Worm (Caenorhabditis elegans) whole organism, L3 larva: ENCODE measurements around the gene nhr-225.

Experiments
- R02D3.7 ChIP-seq: fragments of 150-350 bp; optimal IDR thresholded peaks from 2 replicates; lab custom pipeline; 2014; ENCODE audit warnings: missing biosample characterization, missing genetic modification characterization
- ZK546.5 ChIP-seq: sonication (generic microtip); optimal IDR thresholded peaks from 2 replicates; lab custom pipeline; 2017; ENCODE audit warnings: missing biosample characterization, missing genetic modification characterization
- aly-2 ChIP-seq: fragments of 150-350 bp; optimal IDR thresholded peaks from 2 replicates; lab custom pipeline; 2014; ENCODE audit warnings: missing biosample characterization, missing genetic modification characterization
- ama-1 ChIP-seq: fragments of 150-350 bp; optimal IDR thresholded peaks from 2 replicates; lab custom pipeline; 2018
- ceh-16 ChIP-seq: sonication (generic microtip); optimal IDR thresholded peaks from 2 replicates; lab custom pipeline; 2017; ENCODE audit warnings: missing biosample characterization, missing genetic modification characterization
- ceh-28 ChIP-seq: fragments of 150-350 bp; optimal IDR thresholded peaks from 2 replicates; lab custom pipeline; 2014; ENCODE audit warnings: missing biosample characterization, missing genetic modification reagents, missing genetic modification characterization
- ceh-82 ChIP-seq: fragments of 150-350 bp; optimal IDR thresholded peaks from 2 replicates; lab custom pipeline; 2014; ENCODE audit warnings: missing biosample characterization, missing genetic modification characterization
- ceh-9 ChIP-seq: sonication (generic microtip); optimal IDR thresholded peaks from 2 replicates; lab custom pipeline; 2018; ENCODE audit warnings: missing biosample characterization, missing genetic modification characterization
- daf-12 ChIP-seq: fragments of 150-350 bp; optimal IDR thresholded peaks from 2 replicates; lab custom pipeline; 2014; ENCODE audit warnings: missing biosample characterization, missing genetic modification reagents, missing genetic modification characterization
- egl-27 ChIP-seq: sonication (generic microtip); optimal IDR thresholded peaks from 4 replicates; lab custom pipeline; 2017; ENCODE audit warnings: missing biosample characterization, missing genetic modification reagents, missing genetic modification characterization
- egl-5 ChIP-seq: fragments of 150-350 bp; optimal IDR thresholded peaks from 2 replicates; lab custom pipeline; 2017; ENCODE audit warnings: missing biosample characterization, missing genetic modification reagents, missing genetic modification characterization, inconsistent platforms
- elt-1 ChIP-seq: fragments of 150-350 bp; optimal IDR thresholded peaks from 2 replicates; lab custom pipeline; 2014; ENCODE audit warnings: missing biosample characterization, missing genetic modification characterization
- elt-2 ChIP-seq: sonication (generic microtip); optimal IDR thresholded peaks from 2 replicates; lab custom pipeline; 2016; ENCODE audit warnings: missing genetic modification reagents, mild to moderate bottlenecking, missing genetic modification characterization, missing compliant biosample characterization
- elt-3 ChIP-seq, 3 experiments: fragments of 150-350 bp in 1 of 3; sonication (generic microtip) in 2 of 3; optimal IDR thresholded peaks; 2 replicates in 2 of 3; 4 replicates in 1 of 3; lab custom pipeline; 2014 to 2017; ENCODE audit warnings: missing biosample characterization in 3 of 3, missing genetic modification characterization in 3 of 3
- eor-1 ChIP-seq, 2 experiments: fragments of 150-350 bp; optimal IDR thresholded peaks; 2 replicates each; lab custom pipeline; 2014 to 2018; ENCODE audit warnings: missing biosample characterization in 2 of 2, missing genetic modification characterization in 2 of 2
- fkh-10 ChIP-seq: sonication (generic microtip); optimal IDR thresholded peaks from 2 replicates; lab custom pipeline; 2017; ENCODE audit warnings: missing biosample characterization, missing genetic modification reagents, missing genetic modification characterization
- fkh-2 ChIP-seq: fragments of 150-350 bp; optimal IDR thresholded peaks from 2 replicates; lab custom pipeline; 2014; ENCODE audit warnings: missing biosample characterization, missing genetic modification reagents, missing genetic modification characterization
- fos-1 ChIP-seq: fragments of 150-350 bp; optimal IDR thresholded peaks from 2 replicates; lab custom pipeline; 2014; ENCODE audit warnings: missing biosample characterization, missing genetic modification characterization
- hmg-11 ChIP-seq: sonication (generic microtip); optimal IDR thresholded peaks from 2 replicates; lab custom pipeline; 2016; ENCODE audit warnings: missing genetic modification characterization, missing compliant biosample characterization
- lin-15B ChIP-seq: fragments of 150-350 bp; optimal IDR thresholded peaks from 2 replicates; lab custom pipeline; 2014; ENCODE audit warnings: missing biosample characterization, missing genetic modification characterization
- lin-39 ChIP-seq: fragments of 150-350 bp; optimal IDR thresholded peaks from 2 replicates; lab custom pipeline; 2018; ENCODE audit warnings: missing biosample characterization, missing genetic modification reagents, missing genetic modification characterization
- lsy-12 ChIP-seq: sonication (generic microtip); optimal IDR thresholded peaks from 2 replicates; lab custom pipeline; 2016; ENCODE audit warnings: mild to moderate bottlenecking, missing genetic modification characterization, missing compliant biosample characterization
- mdl-1 ChIP-seq: fragments of 150-350 bp; optimal IDR thresholded peaks from 2 replicates; lab custom pipeline; 2014; ENCODE audit warnings: missing biosample characterization, missing genetic modification characterization
- mml-1 ChIP-seq: fragments of 150-350 bp; sonication (generic microtip); optimal IDR thresholded peaks from 3 replicates; lab custom pipeline; 2014; ENCODE audit warnings: missing biosample characterization, missing genetic modification characterization
- nfya-1 ChIP-seq: sonication (generic microtip); optimal IDR thresholded peaks from 2 replicates; lab custom pipeline; 2017; ENCODE audit warnings: missing genetic modification characterization, mild to moderate bottlenecking, missing compliant biosample characterization, antibody characterized with exemption, moderate library complexity; ENCODE audit not compliant: insufficient read depth
- nhr-11 ChIP-seq: fragments of 150-350 bp; optimal IDR thresholded peaks from 2 replicates; lab custom pipeline; 2014; ENCODE audit warnings: missing biosample characterization, missing genetic modification characterization
- nhr-12 ChIP-seq: fragments of 150-350 bp; optimal IDR thresholded peaks from 2 replicates; lab custom pipeline; 2014; ENCODE audit warnings: missing biosample characterization, missing genetic modification characterization
- nhr-23 ChIP-seq: fragments of 150-350 bp; optimal IDR thresholded peaks from 2 replicates; lab custom pipeline; 2014; ENCODE audit warnings: missing biosample characterization, missing genetic modification reagents, missing genetic modification characterization
- nhr-237 ChIP-seq: fragments of 150-350 bp; optimal IDR thresholded peaks from 2 replicates; lab custom pipeline; 2014; ENCODE audit warnings: missing biosample characterization, missing genetic modification characterization
- nhr-25 ChIP-seq: sonication (generic microtip); optimal IDR thresholded peaks from 2 replicates; lab custom pipeline; 2017; ENCODE audit warnings: missing biosample characterization, missing genetic modification characterization
- nhr-28 ChIP-seq: fragments of 150-350 bp; optimal IDR thresholded peaks from 2 replicates; lab custom pipeline; 2014; ENCODE audit warnings: missing biosample characterization, missing genetic modification characterization
- nhr-43 ChIP-seq: sonication (generic microtip); optimal IDR thresholded peaks from 2 replicates; lab custom pipeline; 2016; ENCODE audit warnings: mild to moderate bottlenecking, missing genetic modification characterization, missing compliant biosample characterization; ENCODE audit not compliant: poor library complexity, severe bottlenecking
- nhr-67 ChIP-seq: fragments of 150-350 bp; optimal IDR thresholded peaks from 2 replicates; lab custom pipeline; 2014; ENCODE audit warnings: missing biosample characterization, missing genetic modification characterization
- nhr-76 ChIP-seq: fragments of 150-350 bp; sonication (generic microtip); optimal IDR thresholded peaks from 5 replicates; lab custom pipeline; 2014; ENCODE audit warnings: missing biosample characterization, missing genetic modification characterization
- nhr-77 ChIP-seq: fragments of 150-350 bp; optimal IDR thresholded peaks from 2 replicates; lab custom pipeline; 2014; ENCODE audit warnings: missing biosample characterization, missing genetic modification characterization
- pha-4 ChIP-seq: fragments of 150-350 bp; optimal IDR thresholded peaks from 2 replicates; lab custom pipeline; 2014; ENCODE audit warnings: missing biosample characterization, missing genetic modification reagents, missing genetic modification characterization
- pqm-1 ChIP-seq: fragments of 150-350 bp; optimal IDR thresholded peaks from 2 replicates; lab custom pipeline; 2017; ENCODE audit warnings: missing biosample characterization, missing genetic modification characterization, inconsistent platforms
- sea-2 ChIP-seq: fragments of 150-350 bp; sonication (generic microtip); optimal IDR thresholded peaks from 4 replicates; lab custom pipeline; 2014; ENCODE audit warnings: missing biosample characterization, missing genetic modification reagents, missing genetic modification characterization
- skn-1 ChIP-seq: fragments of 150-350 bp; optimal IDR thresholded peaks from 2 replicates; lab custom pipeline; 2014; ENCODE audit warnings: missing biosample characterization, missing genetic modification characterization
- snpc-4 ChIP-seq: fragments of 150-350 bp; optimal IDR thresholded peaks from 2 replicates; lab custom pipeline; 2014; ENCODE audit warnings: missing biosample characterization, missing genetic modification characterization
- tbx-2 ChIP-seq: sonication (generic microtip); optimal IDR thresholded peaks from 2 replicates; lab custom pipeline; 2016; ENCODE audit warnings: mild to moderate bottlenecking, missing genetic modification characterization, missing compliant biosample characterization
- unc-39 ChIP-seq: sonication (generic microtip); optimal IDR thresholded peaks from 4 replicates; lab custom pipeline; 2017; ENCODE audit warnings: missing biosample characterization, missing genetic modification characterization
- unc-62 ChIP-seq: fragments of 150-350 bp; sonication (generic microtip); optimal IDR thresholded peaks from 4 replicates; lab custom pipeline; 2014; ENCODE audit warnings: missing biosample characterization, missing genetic modification reagents, missing genetic modification characterization
- zag-1 ChIP-seq: fragments of 150-350 bp; optimal IDR thresholded peaks from 2 replicates; lab custom pipeline; 2014; ENCODE audit warnings: missing biosample characterization, missing genetic modification characterization
- ztf-11 ChIP-seq: fragments of 150-350 bp; optimal IDR thresholded peaks from 2 replicates; lab custom pipeline; 2014; ENCODE audit warnings: missing biosample characterization, missing genetic modification characterization
- ztf-4 ChIP-seq: fragments of 150-350 bp; optimal IDR thresholded peaks from 2 replicates; lab custom pipeline; 2014; ENCODE audit warnings: missing biosample characterization, missing genetic modification characterization

Gene nhr-225

DNA sequence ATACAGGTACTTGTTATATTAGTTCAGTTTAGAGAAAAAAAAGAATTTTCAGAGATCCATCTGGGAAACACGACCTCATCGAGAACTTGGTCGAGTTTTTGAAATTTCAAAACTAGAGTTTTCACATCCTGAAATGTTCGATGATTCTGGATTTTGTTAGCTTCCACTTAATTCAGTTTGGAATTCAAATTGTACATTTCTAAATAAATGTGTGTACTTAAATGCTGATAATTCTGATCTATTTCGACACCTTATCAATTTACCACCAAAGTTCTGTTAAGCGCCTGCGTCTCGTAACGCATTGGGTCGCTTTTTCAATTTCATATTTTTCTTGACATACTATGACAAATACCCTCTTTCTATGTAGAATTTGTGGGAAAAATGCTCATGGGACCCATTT, 4.3 kb upstream of the nhr-225 start, which contains the start of gene nhr-226:
Gene nhr-226, plus strand, starts transcription at position 301 of the 400 bp plus-strand sequence.
- TF ChIP-seq elt-2 (tag; lab: Kevin White, UChicago) (peak; percentile 44), hmg-11 (tag; lab: Kevin White, UChicago) (no peak), pqm-1 (tag; lab: Kevin White, UChicago) (peak; percentile 31)
- TF ChIP-seq, all 47 proteins: peak for 2

DNA sequence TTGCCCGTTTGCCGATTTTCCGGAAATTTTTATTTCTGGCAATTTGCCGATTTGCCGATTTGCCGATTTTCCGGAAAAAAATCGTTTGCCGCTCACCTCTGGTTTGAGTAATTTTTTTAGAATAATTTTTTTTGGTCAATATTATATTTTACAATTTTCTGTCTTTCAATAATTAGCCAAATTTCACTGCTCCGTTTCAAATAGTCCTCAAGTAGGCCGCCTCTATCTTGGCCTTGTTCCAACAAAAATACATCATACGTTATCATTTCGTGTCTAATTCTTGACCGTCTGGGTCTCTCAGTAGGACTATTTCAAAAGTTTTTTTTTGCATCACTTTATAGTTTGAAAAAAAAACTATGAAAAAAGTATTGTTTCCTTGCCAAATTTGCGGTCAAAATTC, 2.0 kb upstream of the nhr-225 start, which contains the start of gene nhr-115:
Gene nhr-115, plus strand, starts transcription at position 301 of the 400 bp plus-strand sequence.
- TF ChIP-seq elt-2 (tag; lab: Kevin White, UChicago) (peak; percentile 37), ceh-16 (tag; lab: Kevin White, UChicago) (no peak), nhr-23 (tag; lab: Kevin White, UChicago) (no peak), aly-2 (tag; lab: Kevin White, UChicago) (no peak)
- TF ChIP-seq, all 47 proteins: peak for 1

DNA sequence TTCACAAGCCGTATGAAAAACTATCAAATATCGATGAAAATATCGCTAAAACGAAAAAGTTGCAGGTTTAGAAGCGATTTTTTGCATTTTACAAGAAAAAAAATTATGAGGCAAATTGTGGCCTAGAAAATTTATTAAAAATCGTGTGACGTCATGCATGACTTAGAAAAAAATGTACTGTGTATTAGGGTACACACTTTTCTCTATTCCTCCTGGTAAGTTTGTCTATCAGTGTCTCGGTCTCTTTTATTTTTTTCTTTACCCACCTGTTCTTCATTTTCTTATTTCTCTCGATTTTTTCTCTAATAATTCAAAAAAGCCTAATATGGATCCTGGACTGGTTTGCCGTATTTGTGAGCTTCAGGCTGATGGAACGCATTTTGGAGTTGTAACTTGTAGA, 5.2 kb downstream of the nhr-225 start, which contains the start of gene nhr-227:
Gene nhr-227, plus strand, starts transcription at position 326 of the 400 bp plus-strand sequence.
- TF ChIP-seq unc-62 (GFP tag; lab: Kevin White, UChicago) (no peak), ztf-11 (tag; lab: Kevin White, UChicago) (no peak), eor-1 (tag; optimal IDR thresholded peaks at IDR 0.05; lab: Kevin White, UChicago) (no peak), pha-4 (tag; lab: Kevin White, UChicago) (peak; percentile 15), fkh-10 (no peak)
- TF ChIP-seq, all 47 proteins: peak for 1

DNA sequence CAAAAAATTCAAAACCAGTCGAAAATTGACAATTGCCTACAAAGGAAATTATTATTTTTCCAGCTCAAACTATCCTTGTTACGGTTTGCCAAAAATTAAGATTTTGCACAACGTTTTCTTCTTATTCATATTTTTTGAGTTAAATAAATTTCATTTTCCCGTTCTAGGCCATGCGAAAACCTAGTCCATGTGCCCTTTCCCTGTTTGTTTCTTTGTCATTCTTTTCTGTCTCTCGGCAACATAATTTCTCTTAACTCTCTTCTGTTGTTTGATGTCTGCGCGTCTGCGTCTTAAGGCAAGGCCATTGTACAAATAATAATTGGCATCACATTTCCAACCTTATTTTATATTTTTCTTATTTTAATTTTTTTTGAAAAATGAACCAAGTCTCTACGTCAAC, 8.8 kb downstream of the nhr-225 start, which contains the start of gene nhr-228:
Gene nhr-228, plus strand, starts transcription at position 261 of the 400 bp plus-strand sequence.
- TF ChIP-seq ZK546.5 (tag; lab: Kevin White, UChicago), result no peak
- no peak for TF ChIP-seq nhr-12 (tag; lab: Kevin White, UChicago)
- no peak for TF ChIP-seq unc-62 (GFP tag; lab: Kevin White, UChicago)
- peak; percentile 29 for TF ChIP-seq elt-2 (tag; lab: Kevin White, UChicago)
- TF ChIP-seq zag-1 (tag; lab: Kevin White, UChicago), result no peak
- no peak for TF ChIP-seq sea-2 (GFP tag; lab: Kevin White, UChicago)
- TF ChIP-seq ztf-4 (tag; lab: Kevin White, UChicago), result no peak
- TF ChIP-seq nfya-1 (tag; lab: Kevin White, UChicago), result peak; percentile 54
- no peak for TF ChIP-seq nhr-67 (tag; lab: Kevin White, UChicago)
- TF ChIP-seq mdl-1 (tag; lab: Kevin White, UChicago), result no peak
- no peak for TF ChIP-seq nhr-76 (tag; lab: Kevin White, UChicago)
- TF ChIP-seq lin-15B (tag; lab: Kevin White, UChicago), result peak; percentile 49
- no peak for TF ChIP-seq aly-2 (tag; lab: Kevin White, UChicago)
- TF ChIP-seq tbx-2 (tag; lab: Kevin White, UChicago), result no peak
- no peak for TF ChIP-seq ztf-11 (tag; lab: Kevin White, UChicago)
- TF ChIP-seq eor-1 (tag; optimal IDR thresholded peaks at IDR 0.05; lab: Kevin White, UChicago), result no peak
- peak; percentile 66 for TF ChIP-seq hmg-11 (tag; lab: Kevin White, UChicago)
- peak; percentile 46 for TF ChIP-seq nhr-23 (tag; lab: Kevin White, UChicago)
- no peak for TF ChIP-seq ama-1 (lab: Kevin White, UChicago)
- TF ChIP-seq skn-1 (tag; lab: Kevin White, UChicago), result peak; percentile 84
- TF ChIP-seq nhr-11 (tag; lab: Kevin White, UChicago), result no peak
- TF ChIP-seq pqm-1 (tag; lab: Kevin White, UChicago), result no peak
- TF ChIP-seq nhr-43 (tag; lab: Kevin White, UChicago), result no peak
- TF ChIP-seq nhr-28 (tag; lab: Kevin White, UChicago), result no peak
- TF ChIP-seq ceh-9 (tag; lab: Kevin White, UChicago), result no peak
- no peak for TF ChIP-seq mml-1 (tag; lab: Kevin White, UChicago)
- peak; percentile 91 for TF ChIP-seq pha-4 (tag; lab: Kevin White, UChicago)
- TF ChIP-seq nhr-77 (tag; lab: Kevin White, UChicago), result no peak
- no peak for TF ChIP-seq R02D3.7
- no peak for TF ChIP-seq unc-39 (tag; lab: Kevin White, UChicago)
- no peak for TF ChIP-seq elt-3 (tag; optimal IDR thresholded peaks at IDR 0.05; lab: Kevin White, UChicago)
- no peak for TF ChIP-seq elt-1
- TF ChIP-seq egl-5 (tag; lab: Kevin White, UChicago), result no peak
- no peak for TF ChIP-seq ceh-82 (tag; lab: Kevin White, UChicago)
- peak; percentile 38 for TF ChIP-seq nhr-25
- TF ChIP-seq lin-39, result no peak
- peak; percentile 17 for TF ChIP-seq snpc-4
- no peak for TF ChIP-seq fos-1 (tag; lab: Kevin White, UChicago)
- no peak for TF ChIP-seq lsy-12 (tag; lab: Kevin White, UChicago)
- TF ChIP-seq ceh-28, result no peak
- no peak for TF ChIP-seq fkh-2 (tag; lab: Kevin White, UChicago)
- no peak for TF ChIP-seq ceh-16 (tag; lab: Kevin White, UChicago)
- no peak for TF ChIP-seq daf-12
- TF ChIP-seq fkh-10, result no peak
- no peak for TF ChIP-seq nhr-237 (tag; lab: Kevin White, UChicago)
- TF ChIP-seq egl-27 (tag; lab: Kevin White, UChicago), result no peak
